Fruit fly (Drosophila melanogaster): ENCODE measurements around the gene RpS19a.

Gene RpS19a

dm6 chrX:16687400-16688105 is 49.9 kb downstream of the RpS19a start:
- TF ChIP-seq CG8478 (optimal IDR thresholded peaks at IDR 0.05) (no peak), CTCF (optimal IDR thresholded peaks at IDR 0.05) (no peak)

dm6 chrX:16688106-16688459 is 50.4 kb downstream of the RpS19a start:
- no peak for TF ChIP-seq CG8478 (optimal IDR thresholded peaks at IDR 0.05)
- TF ChIP-seq CTCF (optimal IDR thresholded peaks at IDR 0.05): no peak

All from S2 (cell line).